Fruit fly (Drosophila melanogaster) whole organism, embryonic: ENCODE data around the gene Tg.

Source experiments
- Adf1 ChIP-seq: fragments of 200-800 bp; sonication (Bioruptor generic); IDR thresholded peaks from 2 replicates; pipeline ENCODE4 v1.3.6; 2022; ENCODE audit warnings: missing biosample characterization, missing genetic modification characterization
- BtbVII ChIP-seq: fragments of 200-800 bp; sonication (Bioruptor generic); optimal IDR thresholded peaks from 3 replicates; lab custom pipeline; 2017; ENCODE audit warnings: missing biosample characterization, mild to moderate bottlenecking, missing genetic modification characterization
- CG10274 ChIP-seq: fragments of 200-800 bp; sonication (Bioruptor generic); optimal IDR thresholded peaks from 3 replicates; lab custom pipeline; 2017; ENCODE audit warnings: missing biosample characterization, mild to moderate bottlenecking, missing genetic modification characterization
- CG10321 ChIP-seq: fragments of 200-800 bp; sonication (Bioruptor generic); IDR thresholded peaks from 2 replicates; pipeline ENCODE4 v1.3.6; 2022; ENCODE audit warnings: missing biosample characterization, missing genetic modification characterization
- CG11695 ChIP-seq: fragments of 200-800 bp; sonication (Bioruptor generic); IDR thresholded peaks from 3 replicates; pipeline ENCODE4 v1.3.6; 2022; ENCODE audit warnings: missing biosample characterization, missing genetic modification characterization
- CG1603 ChIP-seq: fragments of 200-800 bp; sonication (Bioruptor generic); optimal IDR thresholded peaks from 2 replicates; lab custom pipeline; 2019; ENCODE audit warnings: missing biosample characterization, mild to moderate bottlenecking, missing genetic modification characterization, moderate library complexity
- CG17385 ChIP-seq: fragments of 200-800 bp; sonication (Bioruptor generic); optimal IDR thresholded peaks from 3 replicates; lab custom pipeline; 2018; ENCODE audit warnings: missing biosample characterization, mild to moderate bottlenecking, missing genetic modification characterization
- CG1832 ChIP-seq: fragments of 200-800 bp; sonication (Bioruptor generic); optimal IDR thresholded peaks from 2 replicates; lab custom pipeline; 2017; ENCODE audit warnings: missing biosample characterization, mild to moderate bottlenecking, missing genetic modification characterization, inconsistent platforms
- CG18599 ChIP-seq: fragments of 200-800 bp; sonication (Bioruptor generic); optimal IDR thresholded peaks from 3 replicates; lab custom pipeline; 2017; ENCODE audit warnings: missing biosample characterization, missing genetic modification characterization, mild to moderate bottlenecking, moderate library complexity, missing genetic modification reagents
- CG2202 ChIP-seq: fragments of 200-800 bp; sonication (Bioruptor generic); optimal IDR thresholded peaks from 2 replicates; lab custom pipeline; 2018; ENCODE audit warnings: missing biosample characterization, mild to moderate bottlenecking, missing genetic modification characterization
- CG2712 ChIP-seq: fragments of 200-800 bp; optimal IDR thresholded peaks from 3 replicates; lab custom pipeline; 2019; ENCODE audit warnings: missing biosample characterization, mild to moderate bottlenecking, missing genetic modification characterization, moderate library complexity
- CG3163 ChIP-seq: fragments of 200-800 bp; sonication (Bioruptor generic); optimal IDR thresholded peaks from 3 replicates; lab custom pipeline; 2016; ENCODE audit warnings: missing biosample characterization, missing genetic modification characterization
- CG32532 ChIP-seq: fragments of 200-800 bp; sonication (Bioruptor generic); IDR thresholded peaks from 2 replicates; pipeline ENCODE4 v1.3.6; 2022; ENCODE audit warnings: missing biosample characterization, missing genetic modification characterization
- CG34224 ChIP-seq: fragments of 200-800 bp; sonication (Bioruptor generic); IDR thresholded peaks from 3 replicates; pipeline ENCODE4 v1.3.6; 2022; ENCODE audit warnings: missing biosample characterization, missing genetic modification characterization; ENCODE audit not compliant: partially characterized antibody
- CG34376 ChIP-seq: fragments of 200-800 bp; sonication (Bioruptor generic); optimal IDR thresholded peaks from 2 replicates; lab custom pipeline; 2018; ENCODE audit warnings: missing biosample characterization, mild to moderate bottlenecking, missing genetic modification characterization
- CG34422 ChIP-seq: fragments of 200-800 bp; sonication (Bioruptor generic); IDR thresholded peaks from 3 replicates; pipeline ENCODE4 v1.3.6; 2022; ENCODE audit warnings: missing biosample characterization, missing genetic modification characterization
- CG6254 ChIP-seq: fragments of 200-800 bp; sonication (Bioruptor generic); optimal IDR thresholded peaks from 3 replicates; lab custom pipeline; 2017; ENCODE audit warnings: mild to moderate bottlenecking, missing biosample characterization, missing genetic modification reagents, missing genetic modification characterization
- CG8290 ChIP-seq, 3 experiments: fragments of 200-800 bp; sonication (Bioruptor generic); optimal IDR thresholded peaks; 2 replicates each; lab custom pipeline; 2016 to 2019; ENCODE audit warnings: missing biosample characterization in 3 of 3, missing genetic modification characterization in 3 of 3, mild to moderate bottlenecking in 2 of 3, moderate library complexity in 1 of 3
- CG8359 ChIP-seq: fragments of 200-800 bp; sonication (Bioruptor generic); optimal IDR thresholded peaks from 2 replicates; lab custom pipeline; 2017; ENCODE audit warnings: missing biosample characterization, mild to moderate bottlenecking, missing genetic modification characterization, borderline replicate concordance
- CG8478 ChIP-seq: fragments of >200 bp; optimal IDR thresholded peaks from 2 replicates; lab custom pipeline; 2018
- CG8765 ChIP-seq: fragments of 200-800 bp; sonication (Bioruptor generic); IDR thresholded peaks from 2 replicates; pipeline ENCODE4 v1.3.6; 2022; ENCODE audit warnings: missing biosample characterization, missing genetic modification characterization
- CG9215 ChIP-seq: fragments of 200-800 bp; sonication (Bioruptor generic); IDR thresholded peaks from 2 replicates; pipeline ENCODE4 v1.3.6; 2022; ENCODE audit warnings: missing biosample characterization, missing genetic modification characterization
- CG9797 ChIP-seq: fragments of 200-800 bp; sonication (Bioruptor generic); optimal IDR thresholded peaks from 3 replicates; lab custom pipeline; 2018; ENCODE audit warnings: missing biosample characterization, mild to moderate bottlenecking, missing genetic modification characterization
- Deaf1 ChIP-seq: fragments of 200-800 bp; optimal IDR thresholded peaks from 3 replicates; lab custom pipeline; 2019; ENCODE audit warnings: missing biosample characterization, mild to moderate bottlenecking, missing genetic modification characterization, moderate library complexity
- Fer1 ChIP-seq: fragments of 200-800 bp; sonication (Bioruptor generic); optimal IDR thresholded peaks from 2 replicates; lab custom pipeline; 2017; ENCODE audit warnings: missing biosample characterization, mild to moderate bottlenecking, missing genetic modification characterization
- Fer2 ChIP-seq: fragments of 200-800 bp; sonication (Bioruptor generic); optimal IDR thresholded peaks from 2 replicates; lab custom pipeline; 2018; ENCODE audit warnings: missing biosample characterization, mild to moderate bottlenecking, missing genetic modification characterization, moderate library complexity
- Hmr ChIP-seq: fragments of 200-800 bp; sonication (Bioruptor generic); optimal IDR thresholded peaks from 3 replicates; lab custom pipeline; 2017; ENCODE audit warnings: mild to moderate bottlenecking, missing biosample characterization, missing genetic modification reagents, missing genetic modification characterization
- Hr78 ChIP-seq, 2 experiments: fragments of 200-800 bp in 1 of 2; fragments of >200 bp in 1 of 2; sonication (Bioruptor generic) in 1 of 2; optimal IDR thresholded peaks; 2 replicates each; lab custom pipeline; 2017 to 2019; ENCODE audit warnings: missing biosample characterization in 2 of 2, missing genetic modification characterization in 2 of 2, mild to moderate bottlenecking in 1 of 2, moderate library complexity in 1 of 2
- Lpt ChIP-seq: fragments of >200 bp; optimal IDR thresholded peaks from 2 replicates; lab custom pipeline; 2018; ENCODE audit warnings: missing biosample characterization, missing genetic modification characterization
- Med ChIP-seq: fragments of 200-800 bp; sonication (Bioruptor generic); peaks from one replicate; lab custom pipeline; 2016; ENCODE audit warnings: missing biosample characterization, missing genetic modification characterization, mild to moderate bottlenecking, inconsistent platforms, moderate library complexity
- Meics ChIP-seq: fragments of 200-800 bp; sonication (Bioruptor generic); optimal IDR thresholded peaks from 2 replicates; lab custom pipeline; 2017; ENCODE audit warnings: missing biosample characterization, mild to moderate bottlenecking, missing genetic modification characterization
- NfI ChIP-seq: fragments of 200-800 bp; sonication (Bioruptor generic); optimal IDR thresholded peaks from 3 replicates; lab custom pipeline; 2018; ENCODE audit warnings: missing biosample characterization, mild to moderate bottlenecking, missing genetic modification characterization, moderate library complexity
- bowl ChIP-seq: fragments of 200-800 bp; sonication (Bioruptor generic); IDR thresholded peaks from 2 replicates; pipeline ENCODE4 v1.3.6; 2022; ENCODE audit warnings: missing biosample characterization, missing genetic modification characterization
- chif ChIP-seq, 2 experiments: fragments of 200-800 bp; sonication (Bioruptor generic); optimal IDR thresholded peaks; 3 replicates each; lab custom pipeline; 2016; ENCODE audit warnings: missing biosample characterization in 2 of 2, missing genetic modification characterization in 2 of 2
- chinmo ChIP-seq: fragments of 200-800 bp; sonication (Bioruptor generic); IDR thresholded peaks from 4 replicates; pipeline ENCODE4 v1.3.6; 2022; ENCODE audit warnings: missing biosample characterization, missing genetic modification characterization; ENCODE audit not compliant: partially characterized antibody
- croc ChIP-seq: fragments of 200-800 bp; sonication (Bioruptor generic); conservative IDR thresholded peaks from 3 replicates; pipeline ENCODE4 v1.3.6; 2022; ENCODE audit warnings: missing biosample characterization, missing genetic modification characterization
- crol ChIP-seq: fragments of 200-800 bp; sonication (Bioruptor generic); IDR thresholded peaks from 2 replicates; pipeline ENCODE4 v1.3.6; 2022; ENCODE audit warnings: missing biosample characterization, missing genetic modification characterization
- fd3F ChIP-seq: fragments of 200-800 bp; sonication (Bioruptor generic); optimal IDR thresholded peaks from 2 replicates; lab custom pipeline; 2018; ENCODE audit warnings: missing biosample characterization, mild to moderate bottlenecking, missing genetic modification characterization, moderate library complexity
- grau ChIP-seq: fragments of 200-800 bp; optimal IDR thresholded peaks from 3 replicates; lab custom pipeline; 2019; ENCODE audit warnings: missing biosample characterization, mild to moderate bottlenecking, missing genetic modification characterization, moderate library complexity
- gro ChIP-seq: fragments of 200-800 bp; sonication (Bioruptor generic); optimal IDR thresholded peaks from 2 replicates; lab custom pipeline; 2016; ENCODE audit warnings: missing biosample characterization, missing genetic modification characterization
- nau ChIP-seq: fragments of 200-800 bp; sonication (Bioruptor generic); optimal IDR thresholded peaks from 3 replicates; lab custom pipeline; 2017; ENCODE audit warnings: missing biosample characterization, mild to moderate bottlenecking, missing genetic modification characterization, missing genetic modification reagents
- nerfin-1 ChIP-seq: fragments of 200-800 bp; sonication (Bioruptor generic); optimal IDR thresholded peaks from 3 replicates; lab custom pipeline; 2019; ENCODE audit warnings: missing biosample characterization, mild to moderate bottlenecking, missing genetic modification characterization, moderate library complexity
- nom ChIP-seq: fragments of 200-800 bp; sonication (Bioruptor generic); optimal IDR thresholded peaks from 2 replicates; lab custom pipeline; 2017; ENCODE audit warnings: missing biosample characterization, missing genetic modification characterization, mild to moderate bottlenecking, moderate library complexity, missing genetic modification reagents
- row ChIP-seq: fragments of 200-800 bp; sonication (Bioruptor generic); IDR thresholded peaks from 3 replicates; pipeline ENCODE4 v1.3.6; 2022; ENCODE audit warnings: missing biosample characterization, missing genetic modification characterization
- sd ChIP-seq: fragments of 200-800 bp; sonication (Bioruptor generic); optimal IDR thresholded peaks from 3 replicates; lab custom pipeline; 2018; ENCODE audit warnings: missing biosample characterization, mild to moderate bottlenecking, missing genetic modification characterization, moderate library complexity
- seq ChIP-seq: fragments of 200-800 bp; sonication (Bioruptor generic); IDR thresholded peaks from 2 replicates; pipeline ENCODE4 v1.3.6; 2022; ENCODE audit warnings: missing biosample characterization, missing genetic modification characterization
- sim ChIP-seq: fragments of 200-800 bp; sonication (Bioruptor generic); IDR thresholded peaks from 2 replicates; pipeline ENCODE4 v1.3.6; 2022; ENCODE audit warnings: missing biosample characterization, missing genetic modification characterization
- sr ChIP-seq: fragments of 200-800 bp; sonication (Bioruptor generic); IDR thresholded peaks from 3 replicates; pipeline ENCODE4 v1.3.6; 2022; ENCODE audit warnings: missing biosample characterization, missing genetic modification characterization
- unc-4 ChIP-seq: fragments of 200-800 bp; sonication (Bioruptor generic); IDR thresholded peaks from 2 replicates; pipeline ENCODE4 v1.3.6; 2022; ENCODE audit warnings: missing biosample characterization, missing genetic modification characterization; ENCODE audit not compliant: partially characterized antibody
- yki ChIP-seq: fragments of >200 bp; optimal IDR thresholded peaks from 3 replicates; lab custom pipeline; 2018

Gene Tg

DNA sequence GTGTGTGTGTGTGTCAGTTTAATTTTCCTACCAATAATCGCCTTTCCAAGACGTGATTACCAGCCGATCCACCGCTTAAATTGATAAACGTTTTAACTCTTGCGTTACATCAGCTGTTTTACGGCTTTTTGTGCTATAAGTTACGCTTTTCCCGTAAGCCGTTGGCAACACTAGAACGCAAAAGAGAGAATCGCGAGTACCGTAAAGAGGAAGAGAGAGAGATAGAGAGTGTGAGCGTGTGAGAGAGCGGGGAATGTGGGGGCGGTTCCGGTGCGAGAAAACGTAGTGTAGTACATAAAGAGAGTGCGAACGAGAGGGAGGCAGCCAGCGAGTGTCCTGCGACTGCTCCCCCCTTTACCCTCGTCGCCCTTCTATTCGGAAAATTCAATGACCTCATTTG, 20.4 kb downstream of the Tg start:
- TF ChIP-seq CG2202 (tag; lab: Kevin White, UChicago) (no peak), CG6254 (GFP tag; lab: Kevin White, UChicago) (peak; percentile 9), CG3163 (GFP tag; lab: Kevin White, UChicago) (peak; percentile 79), CG8359 (GFP tag; lab: Kevin White, UChicago) (no peak), Med (peak; percentile 75), CG1603 (tag; lab: Kevin White, UChicago) (peak; percentile 0), Hmr (GFP tag; lab: Kevin White, UChicago) (peak; percentile 25), BtbVII (GFP tag; lab: Kevin White, UChicago) (peak; percentile 45), CG8290 (GFP tag; optimal IDR thresholded peaks at IDR 0.05; lab: Kevin White, UChicago) (no peak), CG8290 (tag; optimal IDR thresholded peaks at IDR 0.05; lab: Kevin White, UChicago) (peak in 1 of 2 experiments; percentile 47), CG18599 (GFP tag; lab: Kevin White, UChicago) (peak; percentile 33), CG34422 (GFP tag; lab: Robert Waterston, UW) (no peak), Hr78 (GFP tag; optimal IDR thresholded peaks at IDR 0.05; lab: Kevin White, UChicago) (no peak), nerfin-1 (tag; lab: Kevin White, UChicago) (peak; percentile 11), chif (GFP tag; optimal IDR thresholded peaks at IDR 0.05; lab: Kevin White, UChicago) (no peak), bowl (GFP tag; lab: Robert Waterston, UW) (no peak), Deaf1 (tag; lab: Kevin White, UChicago) (peak; percentile 38), row (GFP tag; lab: Robert Waterston, UW) (0 out of 3 replicates have a peak, but pooled peaks have one; percentile 11), sr (GFP tag; lab: Robert Waterston, UW) (peak; percentile 30; the same call in 2 of the 3 replicates), crol (peak; percentile 96), seq (GFP tag; lab: Robert Waterston, UW) (peak; percentile 54; the same call in 1 of the 2 replicates), nom (GFP tag; lab: Kevin White, UChicago) (peak; percentile 46), gro (GFP tag; lab: Kevin White, UChicago) (peak; percentile 5), CG34376 (GFP tag; lab: Kevin White, UChicago) (peak; percentile 23), Adf1 (GFP tag; lab: Robert Waterston, UW) (no peak), unc-4 (0 out of 2 replicates have a peak, but pooled peaks have one; percentile 36), nau (GFP tag; lab: Kevin White, UChicago) (peak; percentile 25), CG10321 (GFP tag; lab: Robert Waterston, UW) (peak; percentile 44; the same call in 1 of the 2 replicates), fd3F (GFP tag; lab: Kevin White, UChicago) (no peak), Meics (GFP tag; lab: Kevin White, UChicago) (no peak), CG8478 (lab: Kevin White, UChicago) (peak; percentile 57), CG8765 (GFP tag; lab: Robert Waterston, UW) (0 out of 2 replicates have a peak, but pooled peaks have one; percentile 6), sim (GFP tag; lab: Robert Waterston, UW) (no peak), CG34224 (no peak), CG32532 (GFP tag; lab: Robert Waterston, UW) (peak; percentile 52; the same call in 1 of the 2 replicates), croc (GFP tag; lab: Robert Waterston, UW) (no peak), CG9797 (GFP tag; lab: Kevin White, UChicago) (no peak), grau (tag; lab: Kevin White, UChicago) (no peak), CG10274 (GFP tag; lab: Kevin White, UChicago) (no peak), Fer2 (tag; lab: Kevin White, UChicago) (no peak), Lpt (GFP tag; lab: Kevin White, UChicago) (no peak), CG2712 (tag; lab: Kevin White, UChicago) (peak; percentile 7), NfI (GFP tag; lab: Kevin White, UChicago) (no peak), chinmo (GFP tag; lab: Robert Waterston, UW) (peak; percentile 79; the same call in 2 of the 4 replicates), CG11695 (GFP tag; lab: Robert Waterston, UW) (no peak), yki (lab: Kevin White, UChicago) (peak; percentile 78), CG9215 (GFP tag; lab: Robert Waterston, UW) (peak; percentile 26; the same call in 1 of the 2 replicates), sd (tag; lab: Kevin White, UChicago) (peak; percentile 88), Fer1 (GFP tag; lab: Kevin White, UChicago) (no peak), CG17385 (GFP tag; lab: Kevin White, UChicago) (peak; percentile 69), CG1832 (GFP tag; lab: Kevin White, UChicago) (peak; percentile 68)
